Worm (Caenorhabditis elegans) whole organism, early embryonic: ENCODE data around the gene Y66C5A.2.

Experiments
- B0310.2 ChIP-seq: sonication (generic microtip); optimal IDR thresholded peaks from 2 replicates; lab custom pipeline; 2016; ENCODE audit warnings: mild to moderate bottlenecking, missing genetic modification characterization, missing compliant biosample characterization
- F13C5.2 ChIP-seq: sonication (generic microtip); optimal IDR thresholded peaks from 2 replicates; lab custom pipeline; 2017; ENCODE audit warnings: mild to moderate bottlenecking, missing genetic modification characterization, inconsistent platforms, missing compliant biosample characterization
- aly-1 ChIP-seq: sonication (generic microtip); optimal IDR thresholded peaks from 2 replicates; lab custom pipeline; 2016; ENCODE audit warnings: missing genetic modification characterization, missing compliant biosample characterization
- ama-1 ChIP-seq: fragments of 150-350 bp; optimal IDR thresholded peaks from 2 replicates; lab custom pipeline; 2014
- ceh-13 ChIP-seq: fragments of 200-800 bp; sonication (Bioruptor generic); optimal IDR thresholded peaks from 2 replicates; lab custom pipeline; 2018; ENCODE audit warnings: mild to moderate bottlenecking, missing genetic modification characterization, missing compliant biosample characterization
- ceh-36 ChIP-seq: sonication (generic microtip); optimal IDR thresholded peaks from 2 replicates; lab custom pipeline; 2016; ENCODE audit warnings: missing genetic modification characterization, inconsistent platforms, missing compliant biosample characterization
- ets-7 ChIP-seq: sonication (generic microtip); optimal IDR thresholded peaks from 2 replicates; lab custom pipeline; 2016; ENCODE audit warnings: missing genotype, missing genetic modification characterization, missing compliant biosample characterization
- flt-1 ChIP-seq: fragments of 200-800 bp; sonication (Bioruptor generic); IDR thresholded peaks from 2 replicates; pipeline ENCODE4 v1.3.6; 2022; ENCODE audit warnings: missing genetic modification characterization, missing compliant biosample characterization
- hmbx-1 ChIP-seq: sonication (generic microtip); optimal IDR thresholded peaks from 2 replicates; lab custom pipeline; 2016; ENCODE audit warnings: mild to moderate bottlenecking, missing genetic modification characterization, missing compliant biosample characterization
- hmg-4 ChIP-seq: fragments of 200-800 bp; sonication (Bioruptor generic); optimal IDR thresholded peaks from 2 replicates; lab custom pipeline; 2018; ENCODE audit warnings: mild to moderate bottlenecking, missing genetic modification characterization, missing compliant biosample characterization
- hnd-1 ChIP-seq: sonication (generic microtip); optimal IDR thresholded peaks from 2 replicates; lab custom pipeline; 2016; ENCODE audit warnings: missing genetic modification characterization, missing compliant biosample characterization
- pes-1 ChIP-seq: fragments of 200-800 bp; sonication (Bioruptor generic); IDR thresholded peaks from 2 replicates; pipeline ENCODE4 v1.3.6; 2022; ENCODE audit warnings: missing genetic modification reagents, missing genetic modification characterization, missing compliant biosample characterization
- scrt-1 ChIP-seq: fragments of 200-800 bp; sonication (Bioruptor generic); IDR thresholded peaks from 2 replicates; pipeline ENCODE4 v1.3.6; 2022; ENCODE audit warnings: missing genetic modification characterization, missing compliant biosample characterization
- sea-1 ChIP-seq: fragments of 200-800 bp; sonication (Bioruptor generic); conservative IDR thresholded peaks from 2 replicates; pipeline ENCODE4 v1.3.6; 2022; ENCODE audit warnings: missing genetic modification characterization, missing compliant biosample characterization
- tbx-11 ChIP-seq: fragments of 200-800 bp; sonication (Bioruptor generic); IDR thresholded peaks from 2 replicates; pipeline ENCODE4 v1.3.6; 2022; ENCODE audit warnings: missing genetic modification characterization, missing compliant biosample characterization
- tbx-37 ChIP-seq: fragments of 200-800 bp; sonication (Bioruptor generic); conservative IDR thresholded peaks from 2 replicates; pipeline ENCODE4 v1.3.6; 2022; ENCODE audit warnings: missing genetic modification reagents, missing genetic modification characterization, missing compliant biosample characterization
- tra-4 ChIP-seq: sonication (generic microtip); optimal IDR thresholded peaks from 2 replicates; lab custom pipeline; 2017; ENCODE audit warnings: missing genetic modification characterization, missing compliant biosample characterization

Gene Y66C5A.2

DNA sequence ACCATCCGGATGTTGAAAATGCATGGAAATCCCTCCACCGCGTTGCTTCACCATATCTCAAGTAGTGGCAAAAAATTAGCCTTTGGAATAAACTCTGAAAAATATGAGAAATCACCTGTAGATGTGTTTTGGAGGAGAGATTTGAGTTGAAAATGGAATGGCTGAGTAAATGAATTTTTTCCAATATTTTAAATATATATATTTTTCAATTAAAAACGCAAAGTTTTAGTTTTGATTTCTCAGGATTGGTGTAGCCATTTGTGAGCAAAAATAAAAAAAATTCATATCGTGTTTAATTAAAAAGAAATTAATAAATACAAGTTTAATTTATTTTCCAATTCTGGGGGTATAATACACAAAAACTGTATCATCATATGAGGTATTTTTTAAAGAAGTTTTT is 32.5 kb upstream of the Y66C5A.2 start, which contains the start of gene F23D12.1:
Gene F23D12.1, minus strand, starts transcription at position 101 of the 400 bp plus-strand sequence.
- TF ChIP-seq F13C5.2 (no peak), ama-1 (lab: Kevin White, UChicago) (no peak), B0310.2 (tag; lab: Kevin White, UChicago) (no peak), aly-1 (tag; lab: Kevin White, UChicago) (no peak), scrt-1 (GFP tag; lab: Robert Waterston, UW) (no peak)

DNA sequence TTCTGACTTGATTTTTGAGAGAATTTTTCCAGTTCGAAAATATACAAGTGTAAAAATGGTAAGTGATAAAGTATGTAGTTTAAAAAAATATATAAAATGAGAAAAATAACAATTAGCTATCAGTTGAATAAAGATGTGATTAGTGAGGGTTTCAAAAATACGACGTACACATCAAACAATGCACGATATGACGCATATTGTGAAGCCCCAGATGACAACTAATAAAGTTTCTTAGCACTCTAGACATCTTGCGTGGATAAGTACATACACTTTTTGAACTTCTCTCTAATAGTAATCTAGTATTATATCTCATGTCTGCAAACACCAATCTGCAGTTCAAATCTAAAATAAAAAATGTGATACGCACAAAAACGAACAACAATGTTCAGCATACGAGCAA is 30.1 kb upstream of the Y66C5A.2 start:
- TF ChIP-seq aly-1 (tag; lab: Kevin White, UChicago): no peak
- no peak for TF ChIP-seq sea-1 (GFP tag; lab: Robert Waterston, UW)
- no peak for TF ChIP-seq tra-4 (tag; lab: Kevin White, UChicago)
- TF ChIP-seq flt-1 (GFP tag; lab: Robert Waterston, UW): no peak
- no peak for TF ChIP-seq tbx-11 (GFP tag; lab: Robert Waterston, UW)
- no peak for TF ChIP-seq pes-1 (GFP tag; lab: Robert Waterston, UW)
- no peak for TF ChIP-seq ets-7 (tag; lab: Kevin White, UChicago)
- no peak for TF ChIP-seq scrt-1 (GFP tag; lab: Robert Waterston, UW)
- no peak for TF ChIP-seq hnd-1 (tag; lab: Kevin White, UChicago)

DNA sequence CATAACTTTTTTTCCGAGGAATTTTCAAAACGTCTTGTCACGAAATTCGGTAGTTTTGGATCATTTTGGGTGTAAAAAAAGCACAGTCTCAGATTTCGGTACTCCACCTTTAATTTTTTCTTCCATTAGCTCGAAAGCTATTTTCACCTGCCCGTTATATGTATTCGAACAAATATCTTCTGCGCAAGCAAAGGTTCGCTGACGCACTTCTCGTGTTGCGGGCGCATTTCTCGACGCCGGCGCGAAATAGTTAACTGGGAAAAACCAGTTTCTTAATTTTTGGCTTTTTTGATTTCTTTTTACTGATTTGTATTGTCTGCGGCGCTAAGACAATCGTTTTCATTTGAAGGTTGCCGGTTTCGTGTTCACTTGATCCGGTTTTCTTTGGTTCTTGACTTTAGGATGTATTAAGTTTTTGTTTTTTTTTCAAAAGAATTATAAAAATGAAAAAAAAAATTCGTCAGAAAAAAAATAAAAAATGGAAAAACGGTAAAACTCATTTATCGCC is 24.8 kb upstream of the Y66C5A.2 start:
- TF ChIP-seq hnd-1 (tag; lab: Kevin White, UChicago) (no peak), sea-1 (GFP tag; lab: Robert Waterston, UW) (no peak), hmbx-1 (no peak), ceh-13 (GFP tag; lab: Kevin White, UChicago) (no peak), pes-1 (GFP tag; lab: Robert Waterston, UW) (no peak), ets-7 (tag; lab: Kevin White, UChicago) (no peak), scrt-1 (GFP tag; lab: Robert Waterston, UW) (no peak)

DNA sequence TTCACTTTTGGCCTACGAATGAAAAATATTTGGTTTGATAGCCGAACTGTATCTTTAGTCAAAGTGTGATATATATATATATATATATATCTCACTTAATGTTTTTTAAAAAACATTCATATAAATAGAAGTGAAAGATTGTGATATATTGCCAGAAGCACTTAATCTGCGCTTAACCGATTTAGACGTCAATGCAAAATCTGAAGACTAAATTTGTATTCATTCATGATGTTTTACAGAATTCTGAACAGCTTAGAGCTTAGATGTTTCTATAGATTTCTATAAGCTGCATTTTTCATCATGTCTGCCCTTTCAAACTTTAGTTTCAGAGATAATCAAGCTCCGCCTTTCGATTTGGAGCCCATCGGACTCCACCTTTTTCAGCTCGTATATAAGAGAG is 18.2 kb upstream of the Y66C5A.2 start, which contains the start of gene F23D12.3:
Gene F23D12.3, plus strand, starts transcription at position 301 of the 400 bp plus-strand sequence.
- TF ChIP-seq ets-7 (tag; lab: Kevin White, UChicago) (no peak), hmbx-1 (no peak), F13C5.2 (no peak), aly-1 (tag; lab: Kevin White, UChicago) (no peak), ceh-13 (GFP tag; lab: Kevin White, UChicago) (no peak), tra-4 (tag; lab: Kevin White, UChicago) (no peak), hmg-4 (GFP tag; lab: Kevin White, UChicago) (no peak), tbx-37 (GFP tag; lab: Robert Waterston, UW) (no peak), scrt-1 (GFP tag; lab: Robert Waterston, UW) (no peak), tbx-11 (GFP tag; lab: Robert Waterston, UW) (no peak), pes-1 (GFP tag; lab: Robert Waterston, UW) (no peak), hnd-1 (tag; lab: Kevin White, UChicago) (no peak), ceh-36 (tag; lab: Kevin White, UChicago) (no peak), flt-1 (GFP tag; lab: Robert Waterston, UW) (no peak), B0310.2 (tag; lab: Kevin White, UChicago) (no peak), ama-1 (lab: Kevin White, UChicago) (no peak), sea-1 (GFP tag; lab: Robert Waterston, UW) (no peak)

DNA sequence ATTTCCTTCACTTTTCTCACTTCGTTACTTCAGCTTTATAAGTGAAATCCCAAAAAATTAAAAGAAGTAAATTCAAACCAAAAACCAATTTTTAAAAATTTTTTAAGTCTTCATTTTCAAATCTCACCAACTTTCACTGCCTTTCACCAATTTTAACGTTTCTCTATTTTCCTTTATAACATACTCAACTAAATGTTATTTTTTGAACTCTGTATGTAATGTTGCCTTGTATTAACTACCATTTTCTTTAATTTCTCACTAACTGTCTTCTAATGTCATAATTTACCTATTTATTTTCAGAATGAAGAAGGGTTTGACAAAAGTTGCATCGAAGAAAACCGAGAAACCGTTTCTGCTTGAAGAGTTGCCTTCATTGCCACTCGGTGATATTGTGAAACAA is 15.8 kb upstream of the Y66C5A.2 start, which contains the start of gene F23D12.4:
Gene F23D12.4, plus strand, starts transcription at position 301 of the 400 bp plus-strand sequence.
- TF ChIP-seq sea-1 (GFP tag; lab: Robert Waterston, UW) (no peak), flt-1 (GFP tag; lab: Robert Waterston, UW) (no peak), ceh-13 (GFP tag; lab: Kevin White, UChicago) (no peak)

DNA sequence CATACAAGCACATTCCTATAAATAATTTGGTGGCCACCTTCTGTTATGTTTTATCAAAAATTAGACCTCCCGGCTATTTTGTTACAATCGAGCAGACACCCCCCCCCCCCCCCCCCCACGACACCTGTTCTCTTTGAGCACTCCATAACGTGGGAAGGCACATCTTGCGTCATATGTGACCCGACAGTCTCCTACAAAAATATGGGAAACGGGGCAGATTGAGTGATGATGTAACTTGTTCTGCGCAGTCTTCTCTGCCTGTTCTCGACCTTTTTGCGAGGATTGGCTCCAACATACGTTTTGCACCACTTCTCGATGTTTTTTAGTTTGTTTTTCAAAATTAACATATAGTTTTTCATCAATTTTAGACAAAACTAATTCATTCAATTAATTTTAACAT is 13.0 kb upstream of the Y66C5A.2 start:
- no peak for TF ChIP-seq B0310.2 (tag; lab: Kevin White, UChicago)
- no peak for TF ChIP-seq aly-1 (tag; lab: Kevin White, UChicago)
- no peak for TF ChIP-seq F13C5.2
- TF ChIP-seq flt-1 (GFP tag; lab: Robert Waterston, UW): no peak
- TF ChIP-seq tra-4 (tag; lab: Kevin White, UChicago): no peak
- TF ChIP-seq ceh-13 (GFP tag; lab: Kevin White, UChicago): no peak
- no peak for TF ChIP-seq ama-1 (lab: Kevin White, UChicago)
- TF ChIP-seq tbx-11 (GFP tag; lab: Robert Waterston, UW): no peak
- TF ChIP-seq sea-1 (GFP tag; lab: Robert Waterston, UW): no peak
- no peak for TF ChIP-seq ets-7 (tag; lab: Kevin White, UChicago)
- TF ChIP-seq pes-1 (GFP tag; lab: Robert Waterston, UW): no peak
- TF ChIP-seq hmg-4 (GFP tag; lab: Kevin White, UChicago): no peak
- TF ChIP-seq ceh-36 (tag; lab: Kevin White, UChicago): no peak
- no peak for TF ChIP-seq tbx-37 (GFP tag; lab: Robert Waterston, UW)
- no peak for TF ChIP-seq hnd-1 (tag; lab: Kevin White, UChicago)
- TF ChIP-seq scrt-1 (GFP tag; lab: Robert Waterston, UW): no peak

DNA sequence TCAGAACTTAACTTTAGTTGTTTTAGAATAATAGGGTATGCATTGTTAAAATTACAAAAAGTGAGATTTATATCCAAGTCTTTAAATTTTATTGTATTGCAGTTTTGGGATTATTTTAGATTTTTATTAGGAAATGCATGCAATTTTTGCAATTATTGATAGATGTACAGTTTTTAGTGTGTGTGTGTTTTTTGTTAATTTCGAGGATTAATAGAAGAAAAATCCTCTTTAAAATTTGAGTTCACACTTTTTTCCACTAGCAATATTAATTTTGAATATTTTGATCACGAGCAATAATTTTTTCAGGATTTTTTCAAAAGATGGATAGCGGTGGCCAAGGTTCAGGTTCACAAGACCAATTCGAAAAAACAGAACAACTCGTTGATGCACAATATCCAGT is 12.6 kb upstream of the Y66C5A.2 start, which contains the start of gene jmjd-3.2:
Gene jmjd-3.2, plus strand, starts transcription at position 301 of the 400 bp plus-strand sequence.
- TF ChIP-seq hmbx-1: no peak
- TF ChIP-seq B0310.2 (tag; lab: Kevin White, UChicago): no peak
- TF ChIP-seq tra-4 (tag; lab: Kevin White, UChicago): no peak
- TF ChIP-seq ets-7 (tag; lab: Kevin White, UChicago): no peak
- TF ChIP-seq F13C5.2: no peak
- no peak for TF ChIP-seq ceh-36 (tag; lab: Kevin White, UChicago)
- no peak for TF ChIP-seq hmg-4 (GFP tag; lab: Kevin White, UChicago)
- TF ChIP-seq tbx-11 (GFP tag; lab: Robert Waterston, UW): no peak
- no peak for TF ChIP-seq hnd-1 (tag; lab: Kevin White, UChicago)
- TF ChIP-seq ceh-13 (GFP tag; lab: Kevin White, UChicago): no peak
